Fruit fly (Drosophila melanogaster) S2 (cell line): ENCODE results near the gene RnrL.

Source experiments
- CG8478 ChIP-seq: fragments of >200 bp; optimal IDR thresholded peaks from 2 replicates; lab custom pipeline; 2018
- CTCF ChIP-seq, 2 experiments: fragments of >200 bp; optimal IDR thresholded peaks; 2 replicates each; lab custom pipeline; 2018

dm6 chr2L:10277362-10277761, 50.4 kb downstream of the RnrL start:
- TF ChIP-seq CG8478 (lab: Kevin White, UChicago) (no peak), CTCF (optimal IDR thresholded peaks at IDR 0.05; lab: Kevin White, UChicago) (peak in 1 of 2 experiments; percentile 9)
